Fruit fly (Drosophila melanogaster) whole organism, embryonic: ENCODE results near the gene CG5171.

Experiments used
- Adf1 ChIP-seq: fragments of 200-800 bp; sonication (Bioruptor generic); IDR thresholded peaks from 2 replicates; pipeline ENCODE4 v1.3.6; 2022; ENCODE audit warnings: missing biosample characterization, missing genetic modification characterization
- CG10147 ChIP-seq: fragments of 200-800 bp; sonication (Bioruptor generic); optimal IDR thresholded peaks from 2 replicates; lab custom pipeline; 2019; ENCODE audit warnings: missing biosample characterization, mild to moderate bottlenecking, missing genetic modification characterization, moderate library complexity
- CG10274 ChIP-seq: fragments of 200-800 bp; sonication (Bioruptor generic); optimal IDR thresholded peaks from 3 replicates; lab custom pipeline; 2017; ENCODE audit warnings: missing biosample characterization, mild to moderate bottlenecking, missing genetic modification characterization
- CG10366 ChIP-seq: fragments of 200-800 bp; sonication (Bioruptor generic); IDR thresholded peaks from 2 replicates; pipeline ENCODE4 v1.3.6; 2022; ENCODE audit warnings: missing biosample characterization, missing genetic modification characterization
- CG10462 ChIP-seq: fragments of 200-800 bp; sonication (Bioruptor generic); optimal IDR thresholded peaks from 2 replicates; lab custom pipeline; 2016; ENCODE audit warnings: missing biosample characterization, missing genetic modification characterization
- CG12659 ChIP-seq: fragments of 200-800 bp; sonication (Bioruptor generic); optimal IDR thresholded peaks from 3 replicates; lab custom pipeline; 2017; ENCODE audit warnings: mild to moderate bottlenecking, missing biosample characterization, missing genetic modification reagents, missing genetic modification characterization
- CG14860 ChIP-seq: fragments of 200-800 bp; sonication (Bioruptor generic); IDR thresholded peaks from 3 replicates; pipeline ENCODE4 v1.3.6; 2022; ENCODE audit warnings: missing biosample characterization, missing genetic modification characterization; ENCODE audit not compliant: partially characterized antibody
- CG15601 ChIP-seq: fragments of 200-800 bp; sonication (Bioruptor generic); optimal IDR thresholded peaks from 3 replicates; lab custom pipeline; 2019; ENCODE audit warnings: missing biosample characterization, mild to moderate bottlenecking, missing genetic modification characterization, moderate library complexity
- CG16779 ChIP-seq: fragments of 200-800 bp; sonication (Bioruptor generic); IDR thresholded peaks from 2 replicates; pipeline ENCODE4 v1.3.6; 2022; ENCODE audit warnings: missing biosample characterization, missing genetic modification characterization
- CG1792 ChIP-seq: fragments of 200-800 bp; sonication (Bioruptor generic); optimal IDR thresholded peaks from 2 replicates; lab custom pipeline; 2016; ENCODE audit warnings: missing biosample characterization, missing genetic modification characterization
- CG2199 ChIP-seq: fragments of 200-800 bp; sonication (Bioruptor generic); IDR thresholded peaks from 3 replicates; pipeline ENCODE4 v1.3.6; 2022; ENCODE audit warnings: missing biosample characterization, missing genetic modification characterization
- CG2678 ChIP-seq: fragments of 200-800 bp; sonication (Bioruptor generic); optimal IDR thresholded peaks from 3 replicates; lab custom pipeline; 2019; ENCODE audit warnings: missing biosample characterization, mild to moderate bottlenecking, missing genetic modification characterization, moderate library complexity
- CG3995 ChIP-seq: fragments of 200-800 bp; sonication (Bioruptor generic); optimal IDR thresholded peaks from 3 replicates; lab custom pipeline; 2016; ENCODE audit warnings: missing biosample characterization, missing genetic modification characterization
- CG5953 ChIP-seq: fragments of 200-800 bp; sonication (Bioruptor generic); IDR thresholded peaks from 2 replicates; pipeline ENCODE4 v1.3.6; 2022; ENCODE audit warnings: missing biosample characterization, missing genetic modification characterization
- CG6272 ChIP-seq: fragments of 200-800 bp; sonication (Bioruptor generic); IDR thresholded peaks from 2 replicates; pipeline ENCODE4 v1.3.6; 2022; ENCODE audit warnings: missing biosample characterization, missing genetic modification characterization
- CG7556 ChIP-seq: fragments of 200-800 bp; sonication (Bioruptor generic); optimal IDR thresholded peaks from 2 replicates; lab custom pipeline; 2017; ENCODE audit warnings: missing biosample characterization, mild to moderate bottlenecking, missing genetic modification characterization
- CG7745 ChIP-seq: fragments of 200-800 bp; sonication (Bioruptor generic); optimal IDR thresholded peaks from 2 replicates; lab custom pipeline; 2018; ENCODE audit warnings: missing biosample characterization, mild to moderate bottlenecking, missing genetic modification characterization, moderate library complexity
- CG9797 ChIP-seq: fragments of 200-800 bp; sonication (Bioruptor generic); optimal IDR thresholded peaks from 3 replicates; lab custom pipeline; 2018; ENCODE audit warnings: missing biosample characterization, mild to moderate bottlenecking, missing genetic modification characterization
- Ets97D ChIP-seq: fragments of 200-800 bp; sonication (Bioruptor generic); optimal IDR thresholded peaks from 3 replicates; lab custom pipeline; 2016; ENCODE audit warnings: missing biosample characterization, missing genetic modification characterization
- H15 ChIP-seq: fragments of 200-800 bp; sonication (Bioruptor generic); IDR thresholded peaks from 3 replicates; pipeline ENCODE4 v1.3.6; 2022; ENCODE audit warnings: missing biosample characterization, missing genetic modification characterization
- MBD-R2 ChIP-seq: fragments of 200-800 bp; sonication (Bioruptor generic); IDR thresholded peaks from 2 replicates; pipeline ENCODE4 v1.3.6; 2022; ENCODE audit warnings: missing biosample characterization, missing genetic modification characterization
- NFAT ChIP-seq: fragments of 200-800 bp; sonication (Bioruptor generic); IDR thresholded peaks from 2 replicates; pipeline ENCODE4 v1.3.6; 2022; ENCODE audit warnings: missing biosample characterization, missing genetic modification characterization
- ab ChIP-seq: fragments of 200-800 bp; sonication (Bioruptor generic); optimal IDR thresholded peaks from 2 replicates; lab custom pipeline; 2016; ENCODE audit warnings: missing biosample characterization, missing genetic modification characterization
- al ChIP-seq: fragments of 200-800 bp; sonication (Bioruptor generic); IDR thresholded peaks from 2 replicates; pipeline ENCODE4 v1.3.6; 2022; ENCODE audit warnings: missing biosample characterization, missing genetic modification characterization
- ap ChIP-seq: fragments of 200-800 bp; sonication (Bioruptor generic); IDR thresholded peaks from 2 replicates; pipeline ENCODE4 v1.3.6; 2022; ENCODE audit warnings: missing biosample characterization, missing genetic modification characterization
- chn ChIP-seq: fragments of 200-800 bp; sonication (Bioruptor generic); optimal IDR thresholded peaks from 2 replicates; lab custom pipeline; 2016; ENCODE audit warnings: missing biosample characterization, missing genetic modification characterization
- eve ChIP-seq, 2 experiments: fragments of >200 bp; optimal IDR thresholded peaks; 2 replicates each; lab custom pipeline; 2017; ENCODE audit warnings: missing biosample characterization in 2 of 2, missing genetic modification characterization in 2 of 2
- fd3F ChIP-seq: fragments of 200-800 bp; sonication (Bioruptor generic); optimal IDR thresholded peaks from 2 replicates; lab custom pipeline; 2018; ENCODE audit warnings: missing biosample characterization, mild to moderate bottlenecking, missing genetic modification characterization, moderate library complexity
- gcm2 ChIP-seq: fragments of 200-800 bp; sonication (Bioruptor generic); optimal IDR thresholded peaks from 2 replicates; lab custom pipeline; 2016; ENCODE audit warnings: missing biosample characterization, missing genetic modification characterization
- gem ChIP-seq: fragments of 200-800 bp; sonication (Bioruptor generic); optimal IDR thresholded peaks from 2 replicates; lab custom pipeline; 2019; ENCODE audit warnings: missing biosample characterization, mild to moderate bottlenecking, missing genetic modification characterization, moderate library complexity
- insv ChIP-seq, 2 experiments: fragments of 200-800 bp; sonication (Bioruptor generic); optimal IDR thresholded peaks; 3 replicates each; lab custom pipeline; 2016 to 2018; ENCODE audit warnings: missing biosample characterization in 2 of 2, missing genetic modification characterization in 2 of 2
- luna ChIP-seq: fragments of 200-800 bp; sonication (Bioruptor generic); optimal IDR thresholded peaks from 2 replicates; lab custom pipeline; 2016; ENCODE audit warnings: missing biosample characterization, missing genetic modification characterization
- scrt ChIP-seq: fragments of 200-800 bp; sonication (Bioruptor generic); optimal IDR thresholded peaks from 2 replicates; lab custom pipeline; 2018; ENCODE audit warnings: missing biosample characterization, mild to moderate bottlenecking, missing genetic modification characterization, moderate library complexity
- sens-2 ChIP-seq: fragments of 200-800 bp; sonication (Bioruptor generic); IDR thresholded peaks from 2 replicates; pipeline ENCODE4 v1.3.6; 2022; ENCODE audit warnings: missing biosample characterization, missing genetic modification characterization
- slou ChIP-seq: fragments of 200-800 bp; sonication (Bioruptor generic); optimal IDR thresholded peaks from 3 replicates; lab custom pipeline; 2016; ENCODE audit warnings: missing biosample characterization, missing genetic modification characterization
- tna ChIP-seq: fragments of 200-800 bp; sonication (Bioruptor generic); IDR thresholded peaks from 2 replicates; pipeline ENCODE4 v1.3.6; 2022; ENCODE audit warnings: missing biosample characterization, missing genetic modification characterization; ENCODE audit not compliant: partially characterized antibody
- vvl ChIP-seq: fragments of 200-800 bp; sonication (Bioruptor generic); IDR thresholded peaks from 2 replicates; pipeline ENCODE4 v1.3.6; 2022; ENCODE audit warnings: missing biosample characterization, missing genetic modification characterization
- zfh2 ChIP-seq: fragments of 200-800 bp; sonication (Bioruptor generic); optimal IDR thresholded peaks from 2 replicates; lab custom pipeline; 2016; ENCODE audit warnings: missing biosample characterization, missing genetic modification characterization

CG5171 gene

DNA sequence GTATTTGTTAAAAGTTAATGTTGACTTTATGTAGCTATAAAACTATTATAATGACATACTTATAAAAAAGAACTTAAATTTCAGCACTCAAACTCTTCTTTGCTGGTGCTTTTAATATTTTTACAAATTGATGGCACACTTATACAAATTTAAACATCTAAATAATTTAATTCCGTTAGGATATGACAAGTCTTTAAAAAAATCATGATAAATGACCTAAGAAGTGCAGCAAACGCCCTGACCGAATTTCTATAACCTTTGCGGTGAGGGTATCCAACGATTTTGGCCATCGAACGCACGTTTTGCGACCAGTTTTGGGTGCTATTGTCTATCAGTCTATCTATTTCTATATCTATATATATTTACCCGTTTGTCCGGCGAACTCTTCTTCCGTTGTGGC lies 41.8 kb downstream of the CG5171 start (continued):
- TF ChIP-seq fd3F (GFP tag; lab: Kevin White, UChicago): peak; percentile 47
- peak; percentile 68 for TF ChIP-seq gem (tag; lab: Kevin White, UChicago)
- peak; percentile 25 for TF ChIP-seq CG12659
- TF ChIP-seq slou: no peak
- TF ChIP-seq, all 482 proteins: peak for 107

DNA sequence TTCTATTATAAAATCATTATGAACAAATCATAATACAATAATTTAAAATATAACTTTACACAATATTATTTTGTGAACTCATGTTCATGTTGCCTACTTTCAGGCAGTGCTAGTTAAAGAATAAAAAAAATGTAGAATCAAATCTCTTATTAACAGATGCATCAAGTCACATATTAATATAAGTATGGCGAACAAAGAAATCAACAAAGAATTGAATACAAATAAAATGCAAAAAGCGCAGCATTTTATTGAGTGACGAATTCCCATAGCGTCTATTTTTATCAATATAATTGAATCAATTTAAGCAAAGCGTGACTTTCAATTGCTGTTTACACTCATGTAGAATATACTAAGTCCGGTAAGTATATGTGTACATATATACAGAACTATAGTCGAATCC lies 46.7 kb downstream of the CG5171 start:
- TF ChIP-seq ab (GFP tag; lab: Kevin White, UChicago) (no peak), gcm2 (GFP tag; lab: Kevin White, UChicago) (no peak), fd3F (GFP tag; lab: Kevin White, UChicago) (no peak), CG16779 (GFP tag; lab: Robert Waterston, UW) (no peak), CG10274 (GFP tag; lab: Kevin White, UChicago) (no peak), CG3995 (GFP tag; lab: Kevin White, UChicago) (peak; percentile 80), eve (GFP tag; optimal IDR thresholded peaks at IDR 0.05; lab: Kevin White, UChicago) (no peak), sens-2 (GFP tag; lab: Robert Waterston, UW) (no peak), MBD-R2 (GFP tag; lab: Robert Waterston, UW) (no peak), tna (GFP tag; lab: Robert Waterston, UW) (no peak), vvl (GFP tag; lab: Robert Waterston, UW) (no peak), CG10147 (GFP tag; lab: Kevin White, UChicago) (no peak), CG15601 (tag; lab: Kevin White, UChicago) (peak; percentile 17), CG6272 (GFP tag; lab: Robert Waterston, UW) (no peak), chn (GFP tag; lab: Kevin White, UChicago) (no peak), CG7745 (tag; lab: Kevin White, UChicago) (no peak), zfh2 (no peak), ap (no peak), slou (no peak), luna (GFP tag; lab: Kevin White, UChicago) (no peak), CG1792 (GFP tag; lab: Kevin White, UChicago) (no peak), CG2199 (0 out of 3 replicates have a peak, but pooled peaks have one; percentile 61)

DNA sequence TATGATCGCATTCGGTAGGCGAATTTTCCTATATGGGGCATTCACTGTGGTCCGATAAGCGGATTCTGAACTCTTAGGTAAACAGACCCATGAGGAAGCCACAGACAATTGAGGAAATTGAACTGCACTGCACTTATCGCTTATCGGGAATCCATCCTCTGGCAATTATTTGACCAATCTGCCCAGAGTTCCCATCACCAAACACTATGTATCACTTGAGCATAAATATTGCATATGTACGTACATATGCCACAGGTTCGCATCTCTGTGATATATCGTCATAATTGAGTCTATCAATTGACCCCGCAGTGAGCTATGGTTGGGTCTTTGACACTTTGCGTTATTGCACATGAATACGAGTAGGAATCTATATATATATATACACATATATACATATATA lies 47.2 kb downstream of the CG5171 start:
- TF ChIP-seq H15: no peak
- TF ChIP-seq Adf1: no peak
- TF ChIP-seq scrt: no peak
- TF ChIP-seq CG14860 (GFP tag; lab: Robert Waterston, UW): no peak
- no peak for TF ChIP-seq CG2678 (tag; lab: Kevin White, UChicago)
- no peak for TF ChIP-seq CG10366 (GFP tag; lab: Robert Waterston, UW)
- no peak for TF ChIP-seq al (GFP tag; lab: Robert Waterston, UW)
- no peak for TF ChIP-seq CG9797 (GFP tag; lab: Kevin White, UChicago)
- no peak for TF ChIP-seq CG10462
- no peak for TF ChIP-seq Ets97D (GFP tag; lab: Kevin White, UChicago)
- TF ChIP-seq CG5953: no peak
- no peak for TF ChIP-seq CG7556 (GFP tag; lab: Kevin White, UChicago)

DNA sequence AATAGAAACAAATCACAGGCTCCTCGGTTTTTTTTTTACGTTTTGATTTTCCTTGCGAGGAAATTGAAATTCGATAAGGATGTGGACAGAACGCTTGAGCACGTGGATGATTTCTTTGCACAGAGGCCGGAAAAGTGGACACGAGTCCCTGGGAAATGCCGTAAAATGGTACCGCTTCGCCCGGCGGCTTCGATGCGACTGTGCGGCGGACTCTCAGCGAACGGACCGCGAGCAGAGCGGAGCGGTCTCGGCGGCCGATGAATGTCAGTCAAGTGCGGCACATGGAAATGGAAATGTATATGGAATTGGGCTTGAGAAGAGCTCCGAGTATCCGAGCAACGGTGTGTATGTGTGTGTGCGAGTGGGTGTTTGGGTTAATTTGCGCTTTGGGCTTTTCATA lies 49.8 kb downstream of the CG5171 start, which contains the start of gene santa-maria:
Gene santa-maria (minus strand): TSS at position 279 of the 400 bp plus-strand sequence.
- TF ChIP-seq NFAT (0 out of 2 replicates have a peak, but pooled peaks have one; percentile 19), insv (GFP tag; optimal IDR thresholded peaks at IDR 0.05; lab: Kevin White, UChicago) (no peak)
